Fruit fly (Drosophila melanogaster): Measurements from ENCODE around the gene sick.
A peak's percentile ranks its signal among the peaks of the same experiment; 100 is the strongest.

The sick gene

DNA sequence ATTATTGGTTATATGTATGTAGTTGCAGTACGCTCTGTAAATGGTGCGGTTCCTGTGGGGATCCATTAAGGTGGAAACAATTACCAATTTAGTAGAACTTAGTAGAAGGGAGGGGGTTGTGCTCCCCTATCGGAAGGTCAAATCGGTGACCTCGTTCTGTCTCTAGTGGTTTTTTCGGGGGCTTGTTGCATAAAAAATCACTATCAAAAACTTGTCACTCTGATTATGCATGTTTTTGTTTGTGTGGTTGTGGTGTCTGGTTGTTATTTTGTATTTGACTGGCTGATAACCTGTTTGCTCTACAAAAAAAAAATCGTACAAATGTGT lies 32.8 kb upstream of the sick start:
- no peak for TF ChIP-seq CG8301 (tag; optimal IDR thresholded peaks at IDR 0.05)
- no peak for TF ChIP-seq CG10348 (GFP tag; IDR thresholded peaks at IDR 0.05)
- no peak for TF ChIP-seq Ets98B (GFP tag; IDR thresholded peaks at IDR 0.05)
- no peak for TF ChIP-seq CG32121 (GFP tag; IDR thresholded peaks at IDR 0.05)
- TF ChIP-seq CG15710 (tag; optimal IDR thresholded peaks at IDR 0.05), result no peak
- TF ChIP-seq EcR (GFP tag; optimal IDR thresholded peaks at IDR 0.05), result no peak

DNA sequence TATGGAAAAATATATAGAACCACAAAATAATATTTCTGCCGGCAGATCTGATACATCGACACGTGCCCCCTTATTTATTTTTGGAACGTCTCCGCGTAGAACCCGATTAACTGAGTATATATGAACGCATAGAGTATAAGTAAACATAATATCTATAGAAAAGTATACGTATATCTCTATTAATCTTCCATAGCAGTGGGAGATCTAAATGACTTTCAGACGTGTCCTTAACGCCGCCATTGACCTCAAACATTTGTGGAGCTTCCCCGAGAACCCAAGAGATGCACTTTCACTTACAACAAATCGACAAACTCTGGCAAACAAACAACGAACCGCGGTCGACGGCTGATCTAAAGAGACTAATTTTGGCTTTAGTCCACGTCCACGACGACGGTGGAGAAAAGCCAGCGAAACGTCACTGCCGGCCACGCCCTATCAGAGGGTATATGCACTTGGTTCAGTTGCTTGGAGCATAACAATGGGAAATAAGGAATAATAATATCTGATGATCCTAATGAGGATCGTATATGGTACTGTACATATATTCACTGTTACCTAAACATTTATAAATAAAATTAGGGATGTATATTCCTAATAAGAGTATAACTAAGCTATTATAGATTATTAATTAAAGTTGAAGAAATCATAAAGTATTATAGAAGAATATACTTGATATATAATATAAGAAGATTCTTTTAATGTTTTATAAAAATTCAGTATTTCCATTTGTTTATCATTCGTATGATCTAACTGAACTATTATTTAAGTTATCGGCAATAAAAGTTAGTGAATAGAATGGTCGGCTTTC lies 32.2 kb upstream of the sick start, which contains the start of gene fbp:
fbp (minus strand) TSS at position 364 of the 808 bp plus-strand sequence.
- TF ChIP-seq gl (tag; optimal IDR thresholded peaks at IDR 0.05), result no peak
- peak; percentile 51 for TF ChIP-seq CG13204 (GFP tag; optimal IDR thresholded peaks at IDR 0.05)
- TF ChIP-seq Pif1B (GFP tag; optimal IDR thresholded peaks at IDR 0.05), result no peak
- no peak for TF ChIP-seq CG10348 (GFP tag; IDR thresholded peaks at IDR 0.05)
- TF ChIP-seq CG32121 (GFP tag; IDR thresholded peaks at IDR 0.05), result no peak
- peak; percentile 70 for TF ChIP-seq CG9948 (tag; optimal IDR thresholded peaks at IDR 0.05)
- peak; percentile 49; the same call in 1 of the 3 replicates for TF ChIP-seq fd96Ca (GFP tag; IDR thresholded peaks at IDR 0.05)
- TF ChIP-seq EcR (GFP tag; optimal IDR thresholded peaks at IDR 0.05), result peak; percentile 51
- peak; percentile 46 for TF ChIP-seq D1 (tag; optimal IDR thresholded peaks at IDR 0.05)
- TF ChIP-seq CG15710 (tag; optimal IDR thresholded peaks at IDR 0.05), result peak; percentile 75
- TF ChIP-seq CG14655 (GFP tag; optimal IDR thresholded peaks at IDR 0.05), result peak; percentile 90
- TF ChIP-seq Pif1A (GFP tag; optimal IDR thresholded peaks at IDR 0.05), result peak; percentile 9
- TF ChIP-seq CG8159 (tag; optimal IDR thresholded peaks at IDR 0.05), result peak; percentile 85
- peak; percentile 57 for TF ChIP-seq CG34367 (tag; optimal IDR thresholded peaks at IDR 0.05)
- TF ChIP-seq CG17806 (tag; optimal IDR thresholded peaks at IDR 0.05), result peak; percentile 30
- TF ChIP-seq CG8301 (tag; optimal IDR thresholded peaks at IDR 0.05), result peak; percentile 74
- no peak for TF ChIP-seq Ets98B (GFP tag; IDR thresholded peaks at IDR 0.05)
- TF ChIP-seq CG4496 (GFP tag; IDR thresholded peaks at IDR 0.05), result peak; percentile 52
- TF ChIP-seq rn (GFP tag; IDR thresholded peaks at IDR 0.05), result no peak
- TF ChIP-seq Snoo (tag; optimal IDR thresholded peaks at IDR 0.05), result peak; percentile 68
- TF ChIP-seq CG12605 (GFP tag; IDR thresholded peaks at IDR 0.05), result no peak; the same call in 1 of the 2 replicates

DNA sequence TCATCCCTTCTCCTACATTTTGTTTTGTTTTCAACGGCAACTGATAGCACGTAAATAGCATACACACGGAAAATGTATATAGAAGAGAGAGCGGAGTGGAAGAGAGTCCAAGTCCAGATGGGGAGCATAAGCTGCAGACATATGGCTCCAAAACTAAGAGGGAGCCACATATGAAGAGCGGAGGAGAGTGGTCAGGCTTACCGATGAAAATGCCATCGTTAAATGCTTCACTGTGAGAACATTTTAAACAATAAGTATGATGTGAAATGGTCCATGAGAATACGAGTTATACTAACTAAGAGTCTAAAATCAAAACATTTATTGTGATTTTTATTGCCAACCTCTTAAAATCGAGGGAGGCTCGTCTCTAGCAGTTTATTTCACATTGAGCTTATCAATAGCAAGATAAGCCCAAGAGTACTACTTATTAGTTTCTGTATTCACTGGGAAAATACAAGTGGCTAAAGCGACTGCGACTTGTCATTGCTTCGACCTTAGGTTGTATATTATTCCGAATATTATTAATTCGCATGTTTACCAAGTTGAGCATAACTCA lies 31.5 kb upstream of the sick start:
- peak; percentile 24; the same call in 1 of the 2 replicates for TF ChIP-seq CG12605 (GFP tag; IDR thresholded peaks at IDR 0.05)
- TF ChIP-seq CG13204 (GFP tag; optimal IDR thresholded peaks at IDR 0.05), result no peak
- TF ChIP-seq CG32121 (GFP tag; IDR thresholded peaks at IDR 0.05), result no peak
- TF ChIP-seq Pif1A (GFP tag; optimal IDR thresholded peaks at IDR 0.05), result no peak
- no peak for TF ChIP-seq fd96Ca (GFP tag; IDR thresholded peaks at IDR 0.05)
- peak; percentile 65; the same call in 2 of the 3 replicates for TF ChIP-seq CG4496 (GFP tag; IDR thresholded peaks at IDR 0.05)
- TF ChIP-seq CG34367 (tag; optimal IDR thresholded peaks at IDR 0.05), result no peak
- no peak for TF ChIP-seq CG17806 (tag; optimal IDR thresholded peaks at IDR 0.05)
- TF ChIP-seq CG9948 (tag; optimal IDR thresholded peaks at IDR 0.05), result no peak
- TF ChIP-seq EcR (GFP tag; optimal IDR thresholded peaks at IDR 0.05), result no peak
- no peak for TF ChIP-seq CG8159 (tag; optimal IDR thresholded peaks at IDR 0.05)
- no peak for TF ChIP-seq Pif1B (GFP tag; optimal IDR thresholded peaks at IDR 0.05)
- no peak for TF ChIP-seq gl (tag; optimal IDR thresholded peaks at IDR 0.05)

DNA sequence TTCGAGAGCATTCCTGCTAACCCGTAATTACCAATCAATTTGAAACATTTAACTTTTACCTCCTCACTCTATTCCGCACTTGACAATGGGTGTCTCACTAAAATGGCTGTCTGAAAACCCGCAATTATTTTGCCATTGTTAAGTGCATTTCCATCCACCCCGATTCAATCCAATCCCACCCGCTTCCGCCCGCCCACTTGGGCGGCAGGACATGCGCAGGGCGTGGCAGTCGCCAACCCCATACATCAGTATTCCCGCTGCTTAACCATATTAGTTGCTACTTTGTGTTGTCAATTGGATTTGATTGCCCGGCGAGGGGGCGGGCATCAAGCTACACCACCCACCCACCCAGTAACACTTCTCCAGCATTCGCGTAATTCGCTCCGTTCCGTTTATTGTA lies 30.8 kb upstream of the sick start:
- TF ChIP-seq CG8159 (tag; optimal IDR thresholded peaks at IDR 0.05) (no peak), rn (GFP tag; IDR thresholded peaks at IDR 0.05) (no peak), CG8301 (tag; optimal IDR thresholded peaks at IDR 0.05) (no peak), CG17806 (tag; optimal IDR thresholded peaks at IDR 0.05) (no peak), CG13204 (GFP tag; optimal IDR thresholded peaks at IDR 0.05) (no peak), Pif1B (GFP tag; optimal IDR thresholded peaks at IDR 0.05) (no peak), EcR (GFP tag; optimal IDR thresholded peaks at IDR 0.05) (no peak), fd96Ca (GFP tag; IDR thresholded peaks at IDR 0.05) (no peak), CG10348 (GFP tag; IDR thresholded peaks at IDR 0.05) (no peak), D1 (tag; optimal IDR thresholded peaks at IDR 0.05) (no peak), Pif1A (GFP tag; optimal IDR thresholded peaks at IDR 0.05) (no peak), CG34367 (tag; optimal IDR thresholded peaks at IDR 0.05) (no peak), Ets98B (GFP tag; IDR thresholded peaks at IDR 0.05) (no peak), CG14655 (GFP tag; optimal IDR thresholded peaks at IDR 0.05) (no peak), gl (tag; optimal IDR thresholded peaks at IDR 0.05) (no peak), CG32121 (GFP tag; IDR thresholded peaks at IDR 0.05) (no peak), Snoo (tag; optimal IDR thresholded peaks at IDR 0.05) (no peak)

DNA sequence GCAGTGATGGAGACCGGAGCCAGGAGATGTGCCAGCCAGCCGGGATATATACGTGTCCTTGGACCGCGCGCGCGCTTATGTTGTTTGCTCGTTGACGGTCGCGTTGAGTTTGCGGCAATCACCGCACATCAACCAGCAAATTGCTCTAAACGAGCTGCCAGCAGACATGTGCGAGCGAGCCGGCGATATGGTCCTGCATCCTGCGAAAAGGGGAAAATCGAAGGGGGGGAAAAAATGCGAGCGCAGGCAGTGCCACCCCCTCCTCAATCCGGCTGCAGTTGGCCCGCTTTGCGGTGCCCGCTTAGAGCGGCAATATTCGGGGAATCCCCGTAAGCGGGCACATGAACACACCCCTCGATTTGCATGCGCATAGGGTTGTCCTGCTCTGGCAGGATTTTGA lies 27.2 kb upstream of the sick start, which contains the start of gene bsh:
bsh (minus strand) TSS at position 101 of the 400 bp plus-strand sequence.
- no peak for TF ChIP-seq Ets98B (GFP tag; IDR thresholded peaks at IDR 0.05)
- TF ChIP-seq CG10348 (GFP tag; IDR thresholded peaks at IDR 0.05), result no peak
- TF ChIP-seq CG34367 (tag; optimal IDR thresholded peaks at IDR 0.05), result no peak
- no peak for TF ChIP-seq rn (GFP tag; IDR thresholded peaks at IDR 0.05)
- no peak for TF ChIP-seq CG15710 (tag; optimal IDR thresholded peaks at IDR 0.05)
- TF ChIP-seq CG12605 (GFP tag; IDR thresholded peaks at IDR 0.05), result no peak
- no peak for TF ChIP-seq fd96Ca (GFP tag; IDR thresholded peaks at IDR 0.05)
- TF ChIP-seq CG8301 (tag; optimal IDR thresholded peaks at IDR 0.05), result no peak
- TF ChIP-seq CG13204 (GFP tag; optimal IDR thresholded peaks at IDR 0.05), result no peak
- no peak for TF ChIP-seq D1 (tag; optimal IDR thresholded peaks at IDR 0.05)
- TF ChIP-seq CG14655 (GFP tag; optimal IDR thresholded peaks at IDR 0.05), result no peak
- no peak for TF ChIP-seq Snoo (tag; optimal IDR thresholded peaks at IDR 0.05)
